Fruit fly (Drosophila melanogaster) whole organism, embryonic: ENCODE measurements around the gene Crg-1.
A peak's percentile ranks its signal among the peaks of the same experiment; 100 is the strongest.

ENCODE experiments used
- ATbp ChIP-seq: fragments of 200-800 bp; sonication (Bioruptor generic); optimal IDR thresholded peaks from 2 replicates; lab custom pipeline; 2017; ENCODE audit warnings: missing biosample characterization, mild to moderate bottlenecking, missing genetic modification characterization, missing genetic modification reagents
- Antp ChIP-seq: fragments of 200-800 bp; sonication (Bioruptor generic); optimal IDR thresholded peaks from 3 replicates; lab custom pipeline; 2016; ENCODE audit warnings: missing biosample characterization, missing genetic modification characterization
- B-H1 ChIP-seq: fragments of 200-800 bp; sonication (Bioruptor generic); IDR thresholded peaks from 3 replicates; pipeline ENCODE4 v1.3.6; 2022; ENCODE audit warnings: missing biosample characterization, missing genetic modification characterization
- B-H2 ChIP-seq: fragments of 200-800 bp; sonication (Bioruptor generic); optimal IDR thresholded peaks from 2 replicates; lab custom pipeline; 2018; ENCODE audit warnings: missing biosample characterization, mild to moderate bottlenecking, missing genetic modification characterization
- Bteb2 ChIP-seq: fragments of 200-800 bp; sonication (Bioruptor generic); optimal IDR thresholded peaks from 2 replicates; lab custom pipeline; 2016; ENCODE audit warnings: missing biosample characterization, missing genetic modification characterization
- CG10321 ChIP-seq: fragments of 200-800 bp; sonication (Bioruptor generic); IDR thresholded peaks from 2 replicates; pipeline ENCODE4 v1.3.6; 2022; ENCODE audit warnings: missing biosample characterization, missing genetic modification characterization
- CG11085 ChIP-seq: fragments of 200-800 bp; sonication (Bioruptor generic); IDR thresholded peaks from 2 replicates; pipeline ENCODE4 v1.3.6; 2022; ENCODE audit warnings: missing biosample characterization, missing genetic modification characterization
- CG11696 ChIP-seq: fragments of 200-800 bp; sonication (Bioruptor generic); IDR thresholded peaks from 2 replicates; pipeline ENCODE4 v1.3.6; 2022; ENCODE audit warnings: missing biosample characterization, missing genetic modification characterization
- CG12155 ChIP-seq: fragments of 200-800 bp; sonication (Bioruptor generic); optimal IDR thresholded peaks from 3 replicates; lab custom pipeline; 2016; ENCODE audit warnings: missing biosample characterization, missing genetic modification characterization
- CG12769 ChIP-seq: fragments of 200-800 bp; sonication (Bioruptor generic); optimal IDR thresholded peaks from 2 replicates; lab custom pipeline; 2019; ENCODE audit warnings: missing biosample characterization, mild to moderate bottlenecking, missing genetic modification characterization, moderate library complexity
- CG14710 ChIP-seq: fragments of 200-800 bp; sonication (Bioruptor generic); optimal IDR thresholded peaks from 3 replicates; lab custom pipeline; 2019; ENCODE audit warnings: missing biosample characterization, mild to moderate bottlenecking, missing genetic modification characterization, moderate library complexity
- CG17186 ChIP-seq: fragments of 200-800 bp; sonication (Bioruptor generic); optimal IDR thresholded peaks from 3 replicates; lab custom pipeline; 2017; ENCODE audit warnings: missing biosample characterization, missing genetic modification reagents, missing genetic modification characterization
- CG17361 ChIP-seq: fragments of 200-800 bp; sonication (Bioruptor generic); IDR thresholded peaks from 3 replicates; pipeline ENCODE4 v1.3.6; 2022; ENCODE audit warnings: missing biosample characterization, missing genetic modification characterization
- CG2199 ChIP-seq: fragments of 200-800 bp; sonication (Bioruptor generic); IDR thresholded peaks from 3 replicates; pipeline ENCODE4 v1.3.6; 2022; ENCODE audit warnings: missing biosample characterization, missing genetic modification characterization
- CG4282 ChIP-seq: fragments of 200-800 bp; sonication (Bioruptor generic); optimal IDR thresholded peaks from 2 replicates; lab custom pipeline; 2016; ENCODE audit warnings: missing biosample characterization, missing genetic modification characterization
- CG4404 ChIP-seq: fragments of 200-800 bp; sonication (Bioruptor generic); IDR thresholded peaks from 2 replicates; pipeline ENCODE4 v1.3.6; 2022; ENCODE audit warnings: missing biosample characterization, missing genetic modification characterization
- CG4424 ChIP-seq: fragments of 200-800 bp; sonication (Bioruptor generic); optimal IDR thresholded peaks from 3 replicates; lab custom pipeline; 2016; ENCODE audit warnings: missing biosample characterization, missing genetic modification characterization
- CG6791 ChIP-seq: fragments of 200-800 bp; sonication (Bioruptor generic); IDR thresholded peaks from 3 replicates; pipeline ENCODE4 v1.3.6; 2022; ENCODE audit warnings: missing biosample characterization, missing genetic modification characterization; ENCODE audit not compliant: partially characterized antibody
- CG7839 ChIP-seq: fragments of 200-800 bp; sonication (Bioruptor generic); optimal IDR thresholded peaks from 3 replicates; lab custom pipeline; 2018; ENCODE audit warnings: missing biosample characterization, mild to moderate bottlenecking, missing genetic modification characterization, moderate library complexity
- CG8924 ChIP-seq: fragments of 200-800 bp; optimal IDR thresholded peaks from 3 replicates; lab custom pipeline; 2019; ENCODE audit warnings: missing biosample characterization, mild to moderate bottlenecking, missing genetic modification characterization, moderate library complexity
- Dip2 ChIP-seq: fragments of 200-800 bp; sonication (Bioruptor generic); IDR thresholded peaks from 2 replicates; pipeline ENCODE4 v1.3.6; 2022; ENCODE audit warnings: missing biosample characterization, missing genetic modification characterization
- Eip74EF ChIP-seq, 2 experiments: fragments of 200-800 bp in 1 of 2; fragments of >200 bp in 1 of 2; sonication (Bioruptor generic) in 1 of 2; optimal IDR thresholded peaks; 2 replicates each; lab custom pipeline; 2017 to 2019; ENCODE audit warnings: missing biosample characterization in 2 of 2, missing genetic modification characterization in 2 of 2, mild to moderate bottlenecking in 1 of 2, moderate library complexity in 1 of 2
- Hr39 ChIP-seq: fragments of >200 bp; optimal IDR thresholded peaks from 2 replicates; lab custom pipeline; 2017
- Hr51 ChIP-seq, 2 experiments: fragments of 200-800 bp; sonication (Bioruptor generic); optimal IDR thresholded peaks; 2 replicates in 1 of 2; 3 replicates in 1 of 2; lab custom pipeline; 2016 to 2018; ENCODE audit warnings: missing biosample characterization in 2 of 2, missing genetic modification characterization in 2 of 2, mild to moderate bottlenecking in 1 of 2, moderate library complexity in 1 of 2
- Hr78 ChIP-seq, 2 experiments: fragments of 200-800 bp in 1 of 2; fragments of >200 bp in 1 of 2; sonication (Bioruptor generic) in 1 of 2; optimal IDR thresholded peaks; 2 replicates each; lab custom pipeline; 2017 to 2019; ENCODE audit warnings: missing biosample characterization in 2 of 2, missing genetic modification characterization in 2 of 2, mild to moderate bottlenecking in 1 of 2, moderate library complexity in 1 of 2
- MTF-1 ChIP-seq: fragments of 200-800 bp; sonication (Bioruptor generic); optimal IDR thresholded peaks from 2 replicates; lab custom pipeline; 2018; ENCODE audit warnings: missing biosample characterization, mild to moderate bottlenecking, missing genetic modification characterization, borderline replicate concordance
- Meics ChIP-seq: fragments of 200-800 bp; sonication (Bioruptor generic); optimal IDR thresholded peaks from 2 replicates; lab custom pipeline; 2017; ENCODE audit warnings: missing biosample characterization, mild to moderate bottlenecking, missing genetic modification characterization
- Pdp1 ChIP-seq, 2 experiments: fragments of 200-800 bp; sonication (Bioruptor generic); optimal IDR thresholded peaks; 3 replicates each; lab custom pipeline; 2016; ENCODE audit warnings: missing biosample characterization in 2 of 2, missing genetic modification characterization in 2 of 2, mild to moderate bottlenecking in 1 of 2, moderate library complexity in 1 of 2
- Ptx1 ChIP-seq: fragments of 200-800 bp; sonication (Bioruptor generic); IDR thresholded peaks from 2 replicates; pipeline ENCODE4 v1.3.6; 2022; ENCODE audit warnings: missing biosample characterization, missing genetic modification characterization
- Rx ChIP-seq: fragments of 200-800 bp; sonication (Bioruptor generic); IDR thresholded peaks from 2 replicates; pipeline ENCODE4 v1.3.6; 2022; ENCODE audit warnings: missing biosample characterization, missing genetic modification characterization
- Sox100B ChIP-seq: fragments of 200-800 bp; sonication (Bioruptor generic); optimal IDR thresholded peaks from 3 replicates; lab custom pipeline; 2018; ENCODE audit warnings: missing biosample characterization, mild to moderate bottlenecking, missing genetic modification characterization
- Ssrp ChIP-seq: fragments of 200-800 bp; sonication (Bioruptor generic); optimal IDR thresholded peaks from 2 replicates; lab custom pipeline; 2018; ENCODE audit warnings: missing biosample characterization, mild to moderate bottlenecking, missing genetic modification characterization, moderate library complexity
- Xbp1 ChIP-seq: fragments of 200-800 bp; sonication (Bioruptor generic); optimal IDR thresholded peaks from 3 replicates; lab custom pipeline; 2016; ENCODE audit warnings: missing biosample characterization, mild to moderate bottlenecking, missing genetic modification characterization
- bowl ChIP-seq: fragments of 200-800 bp; sonication (Bioruptor generic); IDR thresholded peaks from 2 replicates; pipeline ENCODE4 v1.3.6; 2022; ENCODE audit warnings: missing biosample characterization, missing genetic modification characterization
- corto ChIP-seq: fragments of 200-800 bp; sonication (Bioruptor generic); optimal IDR thresholded peaks from 2 replicates; lab custom pipeline; 2016; ENCODE audit warnings: missing biosample characterization, mild to moderate bottlenecking, missing genetic modification characterization, moderate library complexity
- disco-r ChIP-seq: fragments of 200-800 bp; sonication (Bioruptor generic); optimal IDR thresholded peaks from 2 replicates; lab custom pipeline; 2016; ENCODE audit warnings: missing biosample characterization, missing genetic modification characterization
- fd102C ChIP-seq: fragments of 200-800 bp; sonication (Bioruptor generic); optimal IDR thresholded peaks from 2 replicates; lab custom pipeline; 2018; ENCODE audit warnings: missing biosample characterization, mild to moderate bottlenecking, missing genetic modification characterization, moderate library complexity
- ftz-f1 ChIP-seq: fragments of 200-800 bp; sonication (Bioruptor generic); optimal IDR thresholded peaks from 2 replicates; lab custom pipeline; 2016; ENCODE audit warnings: missing biosample characterization, missing genetic modification characterization
- grau ChIP-seq: fragments of 200-800 bp; optimal IDR thresholded peaks from 3 replicates; lab custom pipeline; 2019; ENCODE audit warnings: missing biosample characterization, mild to moderate bottlenecking, missing genetic modification characterization, moderate library complexity
- ham ChIP-seq: fragments of 200-800 bp; sonication (Bioruptor generic); IDR thresholded peaks from 2 replicates; pipeline ENCODE4 v1.3.6; 2022; ENCODE audit warnings: missing biosample characterization, missing genetic modification characterization
- inv ChIP-seq: fragments of 200-800 bp; sonication (Bioruptor generic); IDR thresholded peaks from 2 replicates; pipeline ENCODE4 v1.3.6; 2022; ENCODE audit warnings: missing biosample characterization, missing genetic modification characterization; ENCODE audit not compliant: partially characterized antibody
- luna ChIP-seq: fragments of 200-800 bp; sonication (Bioruptor generic); optimal IDR thresholded peaks from 2 replicates; lab custom pipeline; 2016; ENCODE audit warnings: missing biosample characterization, missing genetic modification characterization
- nmo ChIP-seq: fragments of 200-800 bp; sonication (Bioruptor generic); optimal IDR thresholded peaks from 2 replicates; lab custom pipeline; 2018; ENCODE audit warnings: missing biosample characterization, mild to moderate bottlenecking, missing genetic modification characterization, moderate library complexity
- sd ChIP-seq: fragments of 200-800 bp; sonication (Bioruptor generic); optimal IDR thresholded peaks from 3 replicates; lab custom pipeline; 2018; ENCODE audit warnings: missing biosample characterization, mild to moderate bottlenecking, missing genetic modification characterization, moderate library complexity
- twi ChIP-seq: fragments of 200-800 bp; optimal IDR thresholded peaks from 2 replicates; lab custom pipeline; 2019; ENCODE audit warnings: missing biosample characterization, mild to moderate bottlenecking, missing genetic modification characterization, moderate library complexity
- unpg ChIP-seq: fragments of 200-800 bp; sonication (Bioruptor generic); optimal IDR thresholded peaks from 3 replicates; lab custom pipeline; 2018; ENCODE audit warnings: missing biosample characterization, mild to moderate bottlenecking, missing genetic modification characterization, moderate library complexity
- wek ChIP-seq: fragments of 200-800 bp; sonication (Bioruptor generic); optimal IDR thresholded peaks from 3 replicates; lab custom pipeline; 2018; ENCODE audit warnings: missing biosample characterization, mild to moderate bottlenecking, missing genetic modification characterization, moderate library complexity
- z ChIP-seq: fragments of 200-800 bp; sonication (Bioruptor generic); IDR thresholded peaks from 3 replicates; pipeline ENCODE4 v1.3.6; 2022; ENCODE audit warnings: missing biosample characterization, missing genetic modification characterization

The Crg-1 gene

dm6 chrX:3772811-3773740 lies 19.9 kb upstream of the Crg-1 start (continued):
- TF ChIP-seq CG11085 (GFP tag; lab: Robert Waterston, UW): peak; percentile 52; the same call in 1 of the 2 replicates
- TF ChIP-seq CG4424 (GFP tag; lab: Kevin White, UChicago): peak; percentile 62
- peak; percentile 53 for TF ChIP-seq Xbp1
- no peak for TF ChIP-seq CG10321
- no peak for TF ChIP-seq z
- peak; percentile 87 for TF ChIP-seq grau (tag; lab: Kevin White, UChicago)
- peak; percentile 20 for TF ChIP-seq ATbp (GFP tag; lab: Kevin White, UChicago)
- peak; percentile 77 for TF ChIP-seq B-H2 (GFP tag; lab: Kevin White, UChicago)
- peak; percentile 56 for TF ChIP-seq corto (GFP tag; lab: Kevin White, UChicago)
- peak; percentile 65 for TF ChIP-seq CG14710 (tag; lab: Kevin White, UChicago)
- peak; percentile 78 for TF ChIP-seq CG17361 (GFP tag; lab: Robert Waterston, UW)
- TF ChIP-seq inv (GFP tag; lab: Robert Waterston, UW): no peak
- no peak for TF ChIP-seq wek
- TF ChIP-seq Meics (GFP tag; lab: Kevin White, UChicago): peak; percentile 87
- TF ChIP-seq CG12769 (tag; lab: Kevin White, UChicago): peak; percentile 66
- TF ChIP-seq CG6791 (GFP tag; lab: Robert Waterston, UW): no peak
- peak; percentile 86 for TF ChIP-seq CG8924 (tag; lab: Kevin White, UChicago)
- no peak for TF ChIP-seq CG4282 (GFP tag; lab: Kevin White, UChicago)
- no peak for TF ChIP-seq Antp (GFP tag; lab: Kevin White, UChicago)
- TF ChIP-seq bowl (GFP tag; lab: Robert Waterston, UW): no peak
- TF ChIP-seq nmo: peak; percentile 74
- peak; percentile 42; the same call in 1 of the 3 replicates for TF ChIP-seq B-H1 (GFP tag; lab: Robert Waterston, UW)
- TF ChIP-seq ftz-f1 (GFP tag; lab: Kevin White, UChicago): no peak
- no peak for TF ChIP-seq sd (tag; lab: Kevin White, UChicago)
- no peak for TF ChIP-seq CG11696
- peak; percentile 83 for TF ChIP-seq CG7839 (tag; lab: Kevin White, UChicago)
- no peak for TF ChIP-seq Hr39
- no peak for TF ChIP-seq ham (GFP tag; lab: Robert Waterston, UW)
- no peak for TF ChIP-seq luna (GFP tag; lab: Kevin White, UChicago)
- TF ChIP-seq CG2199 (GFP tag; lab: Robert Waterston, UW): no peak
- TF ChIP-seq unpg (GFP tag; lab: Kevin White, UChicago): peak; percentile 79
- peak; percentile 51 for TF ChIP-seq twi (tag; lab: Kevin White, UChicago)
- peak; percentile 45 to 47 for TF ChIP-seq Pdp1 (GFP tag; optimal IDR thresholded peaks at IDR 0.05; lab: Kevin White, UChicago)
- TF ChIP-seq Eip74EF (GFP tag; optimal IDR thresholded peaks at IDR 0.05; lab: Kevin White, UChicago): peak in 1 of 2 experiments; percentile 56
- peak; percentile 66 for TF ChIP-seq Bteb2 (GFP tag; lab: Kevin White, UChicago)
- TF ChIP-seq MTF-1 (GFP tag; lab: Kevin White, UChicago): no peak
- no peak for TF ChIP-seq Rx (GFP tag; lab: Robert Waterston, UW)
- TF ChIP-seq fd102C: no peak
- TF ChIP-seq disco-r (GFP tag; lab: Kevin White, UChicago): no peak
- TF ChIP-seq CG17186 (GFP tag; lab: Kevin White, UChicago): no peak
- peak; percentile 63 for TF ChIP-seq Sox100B (GFP tag; lab: Kevin White, UChicago)
- TF ChIP-seq CG12155 (GFP tag; lab: Kevin White, UChicago): peak; percentile 89
- peak in 1 of 2 experiments; percentile 20 for TF ChIP-seq Hr78 (GFP tag; optimal IDR thresholded peaks at IDR 0.05; lab: Kevin White, UChicago)
- peak in 1 of 2 experiments; percentile 75 for TF ChIP-seq Hr51 (GFP tag; optimal IDR thresholded peaks at IDR 0.05; lab: Kevin White, UChicago)
- 0 out of 2 replicates have a peak, but pooled peaks have one; percentile 23 for TF ChIP-seq CG4404 (GFP tag; lab: Robert Waterston, UW)
- peak; percentile 53 for TF ChIP-seq Ptx1 (GFP tag; lab: Robert Waterston, UW)
- peak; percentile 59 for TF ChIP-seq Ssrp
- TF ChIP-seq Dip2 (GFP tag; lab: Robert Waterston, UW): no peak
